Worm (Caenorhabditis elegans): ENCODE measurements around the gene del-6.

The del-6 gene

ce11 chrV:10540024-10540423 is 32.7 kb upstream of the del-6 start, which contains the start of gene degt-1:
Gene degt-1, plus strand, starts transcription at chrV:10540324.
- TF ChIP-seq cog-1 (tag; optimal IDR thresholded peaks at IDR 0.05) = no peak
- no peak for TF ChIP-seq flt-1 (GFP tag; IDR thresholded peaks at IDR 0.05)
- TF ChIP-seq klf-2 (GFP tag; conservative IDR thresholded peaks at IDR 0.05) = no peak
- TF ChIP-seq ref-1 (GFP tag; conservative IDR thresholded peaks at IDR 0.05) = no peak
- no peak for TF ChIP-seq tab-1 (GFP tag; IDR thresholded peaks at IDR 0.05)
- TF ChIP-seq med-1 (GFP tag; optimal IDR thresholded peaks at IDR 0.05; ENCODE audit: insufficient read depth) = no peak

- TF ChIP-seq ztf-29 (GFP tag; IDR thresholded peaks at IDR 0.05) = no peak
- TF ChIP-seq ref-1 (GFP tag; conservative IDR thresholded peaks at IDR 0.05) = no peak
- no peak for TF ChIP-seq flt-1 (GFP tag; IDR thresholded peaks at IDR 0.05)
- no peak for TF ChIP-seq T22C8.4 (GFP tag; IDR thresholded peaks at IDR 0.05)
- no peak for TF ChIP-seq ztf-23 (GFP tag; IDR thresholded peaks at IDR 0.05)
- no peak for TF ChIP-seq tab-1 (GFP tag; IDR thresholded peaks at IDR 0.05)
- TF ChIP-seq med-1 (GFP tag; optimal IDR thresholded peaks at IDR 0.05; ENCODE audit: insufficient read depth) = no peak
- no peak for TF ChIP-seq klf-2 (GFP tag; conservative IDR thresholded peaks at IDR 0.05)
- TF ChIP-seq cog-1 (tag; optimal IDR thresholded peaks at IDR 0.05) = no peak
These were observed 26.0 kb upstream of the del-6 start, which contains the start of gene F25D1.5 for ce11 chrV:10546749-10547148. Gene F25D1.5, minus strand, starts transcription at chrV:10546783.

- TF ChIP-seq ztf-29 (GFP tag; IDR thresholded peaks at IDR 0.05) = no peak
- no peak for TF ChIP-seq tab-1 (GFP tag; IDR thresholded peaks at IDR 0.05)
- no peak for TF ChIP-seq cog-1 (tag; optimal IDR thresholded peaks at IDR 0.05)
- TF ChIP-seq med-1 (GFP tag; optimal IDR thresholded peaks at IDR 0.05; ENCODE audit: insufficient read depth) = no peak
- TF ChIP-seq flt-1 (GFP tag; IDR thresholded peaks at IDR 0.05) = no peak
- TF ChIP-seq T22C8.4 (GFP tag; IDR thresholded peaks at IDR 0.05) = no peak
- TF ChIP-seq klf-2 (GFP tag; conservative IDR thresholded peaks at IDR 0.05) = no peak
- TF ChIP-seq ztf-23 (GFP tag; IDR thresholded peaks at IDR 0.05) = no peak
- no peak for TF ChIP-seq ref-1 (GFP tag; conservative IDR thresholded peaks at IDR 0.05)
These were observed 23.7 kb upstream of the del-6 start, which contains the start of gene srd-34 for ce11 chrV:10548981-10549380. Gene srd-34, minus strand, starts transcription at chrV:10549081.

- TF ChIP-seq flt-1 (GFP tag; IDR thresholded peaks at IDR 0.05) (no peak), klf-2 (GFP tag; conservative IDR thresholded peaks at IDR 0.05) (no peak), ztf-29 (GFP tag; IDR thresholded peaks at IDR 0.05) (no peak), cog-1 (tag; optimal IDR thresholded peaks at IDR 0.05) (no peak), ref-1 (GFP tag; conservative IDR thresholded peaks at IDR 0.05) (no peak), med-1 (GFP tag; optimal IDR thresholded peaks at IDR 0.05; ENCODE audit: insufficient read depth) (no peak), tab-1 (GFP tag; IDR thresholded peaks at IDR 0.05) (no peak), T22C8.4 (GFP tag; IDR thresholded peaks at IDR 0.05) (no peak), ztf-23 (GFP tag; IDR thresholded peaks at IDR 0.05) (no peak)
These were observed 23.0 kb upstream of the del-6 start, which contains the start of gene F32G8.2 for ce11 chrV:10549717-10550116. Gene F32G8.2, plus strand, starts transcription at chrV:10550017.

ce11 chrV:10555239-10555638 is 17.5 kb upstream of the del-6 start, which contains the start of gene F32G8.3:
Gene F32G8.3, minus strand, starts transcription at chrV:10555339.
- TF ChIP-seq ztf-23 (GFP tag; IDR thresholded peaks at IDR 0.05) = no peak
- no peak for TF ChIP-seq tab-1 (GFP tag; IDR thresholded peaks at IDR 0.05)
- no peak for TF ChIP-seq flt-1 (GFP tag; IDR thresholded peaks at IDR 0.05)
- TF ChIP-seq med-1 (GFP tag; optimal IDR thresholded peaks at IDR 0.05; ENCODE audit: insufficient read depth) = no peak
- TF ChIP-seq ztf-29 (GFP tag; IDR thresholded peaks at IDR 0.05) = no peak
- no peak for TF ChIP-seq cog-1 (tag; optimal IDR thresholded peaks at IDR 0.05)
- no peak for TF ChIP-seq T22C8.4 (GFP tag; IDR thresholded peaks at IDR 0.05)
- no peak for TF ChIP-seq ref-1 (GFP tag; conservative IDR thresholded peaks at IDR 0.05)
- TF ChIP-seq klf-2 (GFP tag; conservative IDR thresholded peaks at IDR 0.05) = no peak

- TF ChIP-seq ref-1 (GFP tag; conservative IDR thresholded peaks at IDR 0.05) = no peak
- TF ChIP-seq ztf-23 (GFP tag; IDR thresholded peaks at IDR 0.05) = no peak
- no peak for TF ChIP-seq T22C8.4 (GFP tag; IDR thresholded peaks at IDR 0.05)
These were observed 16.4 kb upstream of the del-6 start for ce11 chrV:10556362-10556761.

- TF ChIP-seq cog-1 (tag; optimal IDR thresholded peaks at IDR 0.05) = no peak
- TF ChIP-seq ztf-29 (GFP tag; IDR thresholded peaks at IDR 0.05) = no peak
- TF ChIP-seq flt-1 (GFP tag; IDR thresholded peaks at IDR 0.05) = no peak
- no peak for TF ChIP-seq med-1 (GFP tag; optimal IDR thresholded peaks at IDR 0.05; ENCODE audit: insufficient read depth)
- TF ChIP-seq ref-1 (GFP tag; conservative IDR thresholded peaks at IDR 0.05) = no peak
These were observed 15.6 kb upstream of the del-6 start for ce11 chrV:10557094-10557493.

- TF ChIP-seq med-1 (GFP tag; optimal IDR thresholded peaks at IDR 0.05; ENCODE audit: insufficient read depth) (no peak), ztf-23 (GFP tag; IDR thresholded peaks at IDR 0.05) (no peak), flt-1 (GFP tag; IDR thresholded peaks at IDR 0.05) (no peak), ref-1 (GFP tag; conservative IDR thresholded peaks at IDR 0.05) (no peak), T22C8.4 (GFP tag; IDR thresholded peaks at IDR 0.05) (no peak), ztf-29 (GFP tag; IDR thresholded peaks at IDR 0.05) (no peak), tab-1 (GFP tag; IDR thresholded peaks at IDR 0.05) (no peak), cog-1 (tag; optimal IDR thresholded peaks at IDR 0.05) (no peak)
These were observed 15.0 kb upstream of the del-6 start, which contains the start of gene best-14 for ce11 chrV:10557676-10558075. Gene best-14, plus strand, starts transcription at chrV:10557976.

ce11 chrV:10560621-10561020 is 12.1 kb upstream of the del-6 start, which contains the start of gene col-152:
Gene col-152, plus strand, starts transcription at chrV:10560921.
- TF ChIP-seq ztf-29 (GFP tag; IDR thresholded peaks at IDR 0.05) (no peak), T22C8.4 (GFP tag; IDR thresholded peaks at IDR 0.05) (no peak), ref-1 (GFP tag; conservative IDR thresholded peaks at IDR 0.05) (no peak), cog-1 (tag; optimal IDR thresholded peaks at IDR 0.05) (no peak), med-1 (GFP tag; optimal IDR thresholded peaks at IDR 0.05; ENCODE audit: insufficient read depth) (no peak), flt-1 (GFP tag; IDR thresholded peaks at IDR 0.05) (no peak), tab-1 (GFP tag; IDR thresholded peaks at IDR 0.05) (no peak)

ce11 chrV:10561632-10562031 is 11.1 kb upstream of the del-6 start:
- TF ChIP-seq ref-1 (GFP tag; conservative IDR thresholded peaks at IDR 0.05) = no peak
- TF ChIP-seq med-1 (GFP tag; optimal IDR thresholded peaks at IDR 0.05; ENCODE audit: insufficient read depth) = no peak
- TF ChIP-seq ztf-23 (GFP tag; IDR thresholded peaks at IDR 0.05) = no peak
- TF ChIP-seq T22C8.4 (GFP tag; IDR thresholded peaks at IDR 0.05) = no peak
- no peak for TF ChIP-seq flt-1 (GFP tag; IDR thresholded peaks at IDR 0.05)
- TF ChIP-seq cog-1 (tag; optimal IDR thresholded peaks at IDR 0.05) = no peak

All from whole organism, midembryonic.